Worm (Caenorhabditis elegans): ENCODE measurements around the gene gst-3.

Gene gst-3

DNA sequence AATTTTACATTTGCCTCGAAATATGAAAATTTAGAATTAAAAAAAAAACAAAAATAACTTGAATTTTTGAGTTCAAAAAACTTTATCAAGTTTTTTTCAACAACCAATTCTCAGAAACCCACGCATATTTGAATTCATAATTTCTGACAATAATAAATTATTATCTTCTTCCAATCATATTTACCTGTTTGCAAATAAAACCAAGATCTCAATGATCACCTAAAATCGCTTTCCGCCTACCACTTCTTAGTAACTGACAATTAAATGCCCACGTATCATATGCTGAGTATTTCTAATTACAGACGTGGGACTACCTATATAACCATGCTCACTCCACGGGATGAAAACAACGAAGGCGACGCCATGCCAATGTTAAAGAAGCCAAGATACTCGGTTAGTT lies 21.7 kb upstream of the gst-3 start, which contains the start of gene pps-1:
TSS of gene pps-1 (plus strand) at position 301 of the 400 bp plus-strand sequence.
- peak; percentile 6 for TF ChIP-seq fkh-8 (tag; optimal IDR thresholded peaks at IDR 0.05)
- peak; percentile 25 for TF ChIP-seq pax-3 (tag; optimal IDR thresholded peaks at IDR 0.05)
- TF ChIP-seq unc-86 (tag; optimal IDR thresholded peaks at IDR 0.05), result no peak
- no peak for TF ChIP-seq pag-3 (tag; optimal IDR thresholded peaks at IDR 0.05; ENCODE audit: borderline replicate concordance, insufficient read depth)

- TF ChIP-seq ceh-90 (tag; optimal IDR thresholded peaks at IDR 0.05) (no peak), nhr-77 (tag; optimal IDR thresholded peaks at IDR 0.05) (no peak), rnt-1 (tag; optimal IDR thresholded peaks at IDR 0.05) (no peak), pqm-1 (tag; optimal IDR thresholded peaks at IDR 0.05) (no peak), dpl-1 (GFP tag; optimal IDR thresholded peaks at IDR 0.05) (no peak), Y116A8C.19 (tag; optimal IDR thresholded peaks at IDR 0.05; ENCODE audit: borderline replicate concordance) (no peak), hlh-4 (tag; optimal IDR thresholded peaks at IDR 0.05) (no peak), elt-3 (tag; optimal IDR thresholded peaks at IDR 0.05) (no peak), lin-15B (tag; optimal IDR thresholded peaks at IDR 0.05) (no peak), nhr-84 (tag; optimal IDR thresholded peaks at IDR 0.05) (no peak)
These were observed 17.5 kb upstream of the gst-3 start, which contains the start of gene ttr-53 for ce11 chrIV:10157489-10158088. Gene ttr-53, plus strand, starts transcription at chrIV:10158038.

ce11 chrIV:10157034-10157433 lies 17.0 kb upstream of the gst-3 start:
- TF ChIP-seq C16A3.4 (tag; optimal IDR thresholded peaks at IDR 0.05) (no peak), nhr-19 (GFP tag; conservative IDR thresholded peaks at IDR 0.05) (no peak), nhr-77 (tag; optimal IDR thresholded peaks at IDR 0.05) (no peak), tbx-2 (tag; optimal IDR thresholded peaks at IDR 0.05) (no peak), ets-5 (GFP tag; IDR thresholded peaks at IDR 0.05) (no peak), rnt-1 (tag; optimal IDR thresholded peaks at IDR 0.05) (no peak), blmp-1 (tag; optimal IDR thresholded peaks at IDR 0.05) (no peak), mdl-1 (tag; optimal IDR thresholded peaks at IDR 0.05) (no peak), egl-13 (tag; optimal IDR thresholded peaks at IDR 0.05) (no peak), sup-37 (GFP tag; optimal IDR thresholded peaks at IDR 0.05) (no peak), ces-1 (GFP tag; optimal IDR thresholded peaks at IDR 0.05) (no peak), aly-2 (tag; optimal IDR thresholded peaks at IDR 0.05) (no peak), elt-3 (tag; optimal IDR thresholded peaks at IDR 0.05) (no peak), zip-4 (GFP tag; optimal IDR thresholded peaks at IDR 0.05) (no peak), snpc-4 (tag; optimal IDR thresholded peaks at IDR 0.05) (no peak), ceh-90 (tag; optimal IDR thresholded peaks at IDR 0.05) (no peak), unc-86 (tag; optimal IDR thresholded peaks at IDR 0.05) (no peak)

ce11 chrIV:10155475-10155874 lies 15.4 kb upstream of the gst-3 start, which contains the start of gene ttr-54:
Gene ttr-54, plus strand, starts transcription at chrIV:10155775.
- TF ChIP-seq rnt-1 (tag; optimal IDR thresholded peaks at IDR 0.05) (peak; percentile 24), fkh-4 (tag; optimal IDR thresholded peaks at IDR 0.05; ENCODE audit: borderline replicate concordance) (no peak), snpc-4 (tag; optimal IDR thresholded peaks at IDR 0.05) (no peak), lsy-2 (tag; optimal IDR thresholded peaks at IDR 0.05) (no peak)

DNA sequence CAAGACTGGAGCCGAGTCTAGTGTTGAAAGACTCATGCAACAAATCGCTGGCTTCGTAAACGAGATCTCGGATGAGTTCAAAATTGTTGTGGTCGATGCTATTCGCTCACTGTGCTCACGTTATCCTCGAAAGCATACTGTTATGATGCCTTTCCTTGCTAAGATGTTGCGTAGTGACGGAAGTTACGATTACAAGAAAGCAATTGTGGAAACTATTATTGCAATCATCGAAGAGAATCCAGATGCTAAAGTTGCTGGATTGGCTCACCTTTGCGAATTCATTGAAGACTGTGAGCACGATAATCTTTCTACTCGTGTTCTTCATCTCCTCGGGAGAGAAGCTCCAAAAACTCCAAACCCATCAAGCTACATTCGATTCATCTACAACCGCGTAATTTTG lies 13.4 kb upstream of the gst-3 start:
- TF ChIP-seq efl-1 (optimal IDR thresholded peaks at IDR 0.05), result no peak
- peak in 1 of 2 experiments; percentile 88 for TF ChIP-seq efl-1 (GFP tag; optimal IDR thresholded peaks at IDR 0.05 in 1 of 2)
- no peak for TF ChIP-seq nhr-85 (tag)

ce11 chrIV:10151439-10151997 lies 11.5 kb upstream of the gst-3 start, which contains the start of gene copg-1:
Gene copg-1, plus strand, starts transcription at chrIV:10151947.
- no peak for TF ChIP-seq lin-39 (tag; optimal IDR thresholded peaks at IDR 0.05)
- no peak for TF ChIP-seq hpl-2 (GFP tag; optimal IDR thresholded peaks at IDR 0.05)
- TF ChIP-seq jun-1 (tag; optimal IDR thresholded peaks at IDR 0.05), result no peak
- no peak for TF ChIP-seq nhr-84 (tag; optimal IDR thresholded peaks at IDR 0.05)
- peak; percentile 13 for TF ChIP-seq ztf-4 (tag; optimal IDR thresholded peaks at IDR 0.05)
- no peak for TF ChIP-seq elt-2 (tag; optimal IDR thresholded peaks at IDR 0.05)
- no peak for TF ChIP-seq nhr-11 (tag; optimal IDR thresholded peaks at IDR 0.05)
- no peak for TF ChIP-seq ceh-88 (GFP tag; IDR thresholded peaks at IDR 0.05)
- no peak for TF ChIP-seq C04F5.9 (tag; optimal IDR thresholded peaks at IDR 0.05)
- no peak for TF ChIP-seq pag-3 (tag; optimal IDR thresholded peaks at IDR 0.05; ENCODE audit: borderline replicate concordance, insufficient read depth)
- TF ChIP-seq unc-62 (GFP tag; optimal IDR thresholded peaks at IDR 0.05), result no peak
- TF ChIP-seq blmp-1 (tag; optimal IDR thresholded peaks at IDR 0.05), result peak; percentile 49
- no peak for TF ChIP-seq fkh-4 (tag; optimal IDR thresholded peaks at IDR 0.05; ENCODE audit: borderline replicate concordance)
- no peak for TF ChIP-seq nhr-12 (tag; optimal IDR thresholded peaks at IDR 0.05)
- TF ChIP-seq ets-5 (GFP tag; IDR thresholded peaks at IDR 0.05), result no peak
- TF ChIP-seq C34B4.2 (tag; optimal IDR thresholded peaks at IDR 0.05), result no peak
- TF ChIP-seq lsy-2 (tag; optimal IDR thresholded peaks at IDR 0.05), result peak; percentile 89 to 97
